Fruit fly (Drosophila melanogaster): ENCODE results near the gene sqz.

Gene sqz

dm6 chr3R:19151848-19152787, 11.9 kb upstream of the sqz start (continued):
- peak; percentile 41 for TF ChIP-seq wor (GFP tag; IDR thresholded peaks at IDR 0.05)
- TF ChIP-seq CG8924 (tag; optimal IDR thresholded peaks at IDR 0.05): peak; percentile 1
- peak; percentile 56; the same call in 1 of the 2 replicates for TF ChIP-seq H2.0 (GFP tag; IDR thresholded peaks at IDR 0.05)
- TF ChIP-seq p53 (GFP tag; optimal IDR thresholded peaks at IDR 0.05): no peak
- peak; percentile 63 for TF ChIP-seq Sox102F (GFP tag; optimal IDR thresholded peaks at IDR 0.05)
- TF ChIP-seq Aef1 (GFP tag; IDR thresholded peaks at IDR 0.05): peak; percentile 41; the same call in 1 of the 3 replicates
- TF ChIP-seq HmgD (GFP tag; optimal IDR thresholded peaks at IDR 0.05): no peak
- TF ChIP-seq Tbp (GFP tag; optimal IDR thresholded peaks at IDR 0.05): no peak
- TF ChIP-seq Fer3 (tag; optimal IDR thresholded peaks at IDR 0.05): peak; percentile 5
- TF ChIP-seq MBD-R2 (GFP tag; IDR thresholded peaks at IDR 0.05): peak; percentile 17; the same call in 1 of the 2 replicates
- TF ChIP-seq gcm2 (GFP tag; optimal IDR thresholded peaks at IDR 0.05): no peak
- peak; percentile 28; the same call in 1 of the 2 replicates for TF ChIP-seq lmd (GFP tag; IDR thresholded peaks at IDR 0.05)
- TF ChIP-seq dimm (GFP tag; IDR thresholded peaks at IDR 0.05): 0 out of 2 replicates have a peak, but pooled peaks have one; percentile 22
- TF ChIP-seq lbe (GFP tag; optimal IDR thresholded peaks at IDR 0.05): peak; percentile 44
- TF ChIP-seq CG9437 (GFP tag; optimal IDR thresholded peaks at IDR 0.05): peak; percentile 21
- TF ChIP-seq CG31441 (GFP tag; IDR thresholded peaks at IDR 0.05): 0 out of 2 replicates have a peak, but pooled peaks have one; percentile 24
- TF ChIP-seq esg (GFP tag; conservative IDR thresholded peaks at IDR 0.05): peak; percentile 56
- peak; percentile 9 for TF ChIP-seq ind (GFP tag; optimal IDR thresholded peaks at IDR 0.05)
- no peak for TF ChIP-seq amos (GFP tag; IDR thresholded peaks at IDR 0.05; ENCODE audit: partially characterized antibody)
- no peak for TF ChIP-seq jumu (GFP tag; optimal IDR thresholded peaks at IDR 0.05)
- no peak for TF ChIP-seq CG12236 (GFP tag; optimal IDR thresholded peaks at IDR 0.05)
- TF ChIP-seq HLHmδ (GFP tag; optimal IDR thresholded peaks at IDR 0.05): no peak
- no peak for TF ChIP-seq gcm (GFP tag; optimal IDR thresholded peaks at IDR 0.05)
- no peak for TF ChIP-seq HLH54F (GFP tag; optimal IDR thresholded peaks at IDR 0.05)
- TF ChIP-seq Hr78 (GFP tag; optimal IDR thresholded peaks at IDR 0.05): no peak
- peak; percentile 36 for TF ChIP-seq Vsx1 (GFP tag; optimal IDR thresholded peaks at IDR 0.05)
- peak; percentile 67 for TF ChIP-seq E2f1 (GFP tag; IDR thresholded peaks at IDR 0.05)
- TF ChIP-seq onecut (GFP tag; IDR thresholded peaks at IDR 0.05): no peak
- peak; percentile 46 for TF ChIP-seq grau (tag; optimal IDR thresholded peaks at IDR 0.05)
- peak; percentile 55 for TF ChIP-seq sob (GFP tag; IDR thresholded peaks at IDR 0.05)
- peak; percentile 67; the same call in 2 of the 3 replicates for TF ChIP-seq CG11695 (GFP tag; IDR thresholded peaks at IDR 0.05)
- TF ChIP-seq tna (GFP tag; IDR thresholded peaks at IDR 0.05; ENCODE audit: partially characterized antibody): no peak
- TF ChIP-seq pros (GFP tag; optimal IDR thresholded peaks at IDR 0.05): no peak
- TF ChIP-seq Rfx (GFP tag; IDR thresholded peaks at IDR 0.05): peak; percentile 58; the same call in 1 of the 2 replicates
- peak; percentile 49; the same call in 2 of the 3 replicates for TF ChIP-seq dysf (GFP tag; IDR thresholded peaks at IDR 0.05)
- no peak for TF ChIP-seq eve (GFP tag; optimal IDR thresholded peaks at IDR 0.05)
- TF ChIP-seq Kr (GFP tag; optimal IDR thresholded peaks at IDR 0.05): no peak
- TF ChIP-seq unpg (GFP tag; optimal IDR thresholded peaks at IDR 0.05): peak; percentile 54
- no peak for TF ChIP-seq lov (optimal IDR thresholded peaks at IDR 0.05)
- 0 out of 3 replicates have a peak, but pooled peaks have one; percentile 13 for TF ChIP-seq lov (GFP tag; IDR thresholded peaks at IDR 0.05)
- TF ChIP-seq peb (GFP tag; IDR thresholded peaks at IDR 0.05): 0 out of 2 replicates have a peak, but pooled peaks have one; percentile 37
- TF ChIP-seq NK7.1 (GFP tag; optimal IDR thresholded peaks at IDR 0.05): no peak
- TF ChIP-seq row (GFP tag; IDR thresholded peaks at IDR 0.05): peak; percentile 59; the same call in 2 of the 3 replicates
- TF ChIP-seq Med (GFP tag): peak; percentile 66
- TF ChIP-seq CG8359 (GFP tag; optimal IDR thresholded peaks at IDR 0.05; ENCODE audit: borderline replicate concordance): peak; percentile 94
- peak; percentile 61 for TF ChIP-seq lab (GFP tag; optimal IDR thresholded peaks at IDR 0.05)
- peak; percentile 8 for TF ChIP-seq tap (tag; optimal IDR thresholded peaks at IDR 0.05)
- no peak for TF ChIP-seq Myb (GFP tag; optimal IDR thresholded peaks at IDR 0.05)

Measured in whole organism, embryonic.